Fruit fly (Drosophila melanogaster) whole organism, embryonic: Measurements from ENCODE around the gene CG15534.
A peak's percentile ranks its signal among the peaks of the same experiment; 100 is the strongest.

Source experiments
- CG10209 ChIP-seq: fragments of 200-800 bp; sonication (Bioruptor generic); optimal IDR thresholded peaks from 3 replicates; lab custom pipeline; 2017; ENCODE audit warnings: missing biosample characterization, mild to moderate bottlenecking, missing genetic modification characterization, missing genetic modification reagents
- CG12219 ChIP-seq: fragments of 200-800 bp; sonication (Bioruptor generic); optimal IDR thresholded peaks from 3 replicates; lab custom pipeline; 2018; ENCODE audit warnings: missing biosample characterization, mild to moderate bottlenecking, missing genetic modification characterization
- CG12659 ChIP-seq: fragments of 200-800 bp; sonication (Bioruptor generic); optimal IDR thresholded peaks from 3 replicates; lab custom pipeline; 2017; ENCODE audit warnings: mild to moderate bottlenecking, missing biosample characterization, missing genetic modification reagents, missing genetic modification characterization
- CG16815 ChIP-seq: fragments of 200-800 bp; sonication (Bioruptor generic); optimal IDR thresholded peaks from 3 replicates; lab custom pipeline; 2017; ENCODE audit warnings: missing biosample characterization, mild to moderate bottlenecking, missing genetic modification characterization
- CG32532 ChIP-seq: fragments of 200-800 bp; sonication (Bioruptor generic); IDR thresholded peaks from 2 replicates; pipeline ENCODE4 v1.3.6; 2022; ENCODE audit warnings: missing biosample characterization, missing genetic modification characterization
- CG32767 ChIP-seq: fragments of 200-800 bp; sonication (Bioruptor generic); IDR thresholded peaks from 2 replicates; pipeline ENCODE4 v1.3.6; 2022; ENCODE audit warnings: missing biosample characterization, missing genetic modification characterization
- CG3281 ChIP-seq: fragments of 200-800 bp; sonication (Bioruptor generic); optimal IDR thresholded peaks from 3 replicates; lab custom pipeline; 2017; ENCODE audit warnings: missing biosample characterization, mild to moderate bottlenecking, missing genetic modification characterization
- CG42726 ChIP-seq: fragments of 200-800 bp; sonication (Bioruptor generic); IDR thresholded peaks from 2 replicates; pipeline ENCODE4 v1.3.6; 2022; ENCODE audit warnings: missing biosample characterization, missing genetic modification characterization; ENCODE audit not compliant: partially characterized antibody
- CG4404 ChIP-seq: fragments of 200-800 bp; sonication (Bioruptor generic); IDR thresholded peaks from 2 replicates; pipeline ENCODE4 v1.3.6; 2022; ENCODE audit warnings: missing biosample characterization, missing genetic modification characterization
- CG9876 ChIP-seq: fragments of 200-800 bp; sonication (Bioruptor generic); optimal IDR thresholded peaks from 2 replicates; lab custom pipeline; 2016; ENCODE audit warnings: missing biosample characterization, missing genetic modification characterization
- HLH4C ChIP-seq: fragments of 200-800 bp; sonication (Bioruptor generic); IDR thresholded peaks from 3 replicates; pipeline ENCODE4 v1.3.6; 2022; ENCODE audit warnings: missing biosample characterization, missing genetic modification characterization; ENCODE audit not compliant: partially characterized antibody
- Med ChIP-seq: fragments of 200-800 bp; sonication (Bioruptor generic); peaks from one replicate; lab custom pipeline; 2016; ENCODE audit warnings: missing biosample characterization, missing genetic modification characterization, mild to moderate bottlenecking, inconsistent platforms, moderate library complexity
- Sox102F ChIP-seq: fragments of 200-800 bp; sonication (Bioruptor generic); optimal IDR thresholded peaks from 2 replicates; lab custom pipeline; 2018; ENCODE audit warnings: missing biosample characterization, mild to moderate bottlenecking, missing genetic modification characterization, moderate library complexity
- Sry-β ChIP-seq: fragments of 200-800 bp; sonication (Bioruptor generic); optimal IDR thresholded peaks from 2 replicates; lab custom pipeline; 2018; ENCODE audit warnings: missing biosample characterization, mild to moderate bottlenecking, missing genetic modification characterization, moderate library complexity
- cg ChIP-seq: fragments of 200-800 bp; sonication (Bioruptor generic); optimal IDR thresholded peaks from 3 replicates; lab custom pipeline; 2019; ENCODE audit warnings: missing biosample characterization, mild to moderate bottlenecking, missing genetic modification characterization, moderate library complexity
- dpn ChIP-seq, 2 experiments: fragments of 200-800 bp; sonication (Bioruptor generic); optimal IDR thresholded peaks; 3 replicates each; lab custom pipeline; 2016; ENCODE audit warnings: missing biosample characterization in 2 of 2, missing genetic modification characterization in 2 of 2
- ems ChIP-seq: fragments of 200-800 bp; sonication (Bioruptor generic); optimal IDR thresholded peaks from 3 replicates; lab custom pipeline; 2016; ENCODE audit warnings: missing biosample characterization, missing genetic modification characterization
- fd3F ChIP-seq: fragments of 200-800 bp; sonication (Bioruptor generic); optimal IDR thresholded peaks from 2 replicates; lab custom pipeline; 2018; ENCODE audit warnings: missing biosample characterization, mild to moderate bottlenecking, missing genetic modification characterization, moderate library complexity
- gcm ChIP-seq: fragments of 200-800 bp; sonication (Bioruptor generic); optimal IDR thresholded peaks from 2 replicates; lab custom pipeline; 2019; ENCODE audit warnings: missing biosample characterization, mild to moderate bottlenecking, missing genetic modification characterization, moderate library complexity
- gsb-n ChIP-seq: fragments of 200-800 bp; sonication (Bioruptor generic); optimal IDR thresholded peaks from 3 replicates; lab custom pipeline; 2018; ENCODE audit warnings: missing biosample characterization, mild to moderate bottlenecking, missing genetic modification characterization
- hb ChIP-seq: fragments of 200-800 bp; sonication (Bioruptor generic); IDR thresholded peaks from 3 replicates; pipeline ENCODE4 v1.3.6; 2022; ENCODE audit warnings: missing biosample characterization, missing genetic modification characterization; ENCODE audit not compliant: partially characterized antibody
- hbn ChIP-seq: fragments of 200-800 bp; sonication (Bioruptor generic); IDR thresholded peaks from 2 replicates; pipeline ENCODE4 v1.3.6; 2022; ENCODE audit warnings: missing biosample characterization, missing genetic modification characterization; ENCODE audit not compliant: partially characterized antibody
- inv ChIP-seq: fragments of 200-800 bp; sonication (Bioruptor generic); IDR thresholded peaks from 2 replicates; pipeline ENCODE4 v1.3.6; 2022; ENCODE audit warnings: missing biosample characterization, missing genetic modification characterization; ENCODE audit not compliant: partially characterized antibody
- kni ChIP-seq: fragments of 200-800 bp; sonication (Bioruptor generic); optimal IDR thresholded peaks from 3 replicates; lab custom pipeline; 2017; ENCODE audit warnings: mild to moderate bottlenecking, missing biosample characterization, missing genetic modification reagents, missing genetic modification characterization
- pnt ChIP-seq: fragments of 200-800 bp; sonication (Bioruptor generic); optimal IDR thresholded peaks from 3 replicates; lab custom pipeline; 2016; ENCODE audit warnings: missing biosample characterization, missing genetic modification characterization

The CG15534 gene

DNA sequence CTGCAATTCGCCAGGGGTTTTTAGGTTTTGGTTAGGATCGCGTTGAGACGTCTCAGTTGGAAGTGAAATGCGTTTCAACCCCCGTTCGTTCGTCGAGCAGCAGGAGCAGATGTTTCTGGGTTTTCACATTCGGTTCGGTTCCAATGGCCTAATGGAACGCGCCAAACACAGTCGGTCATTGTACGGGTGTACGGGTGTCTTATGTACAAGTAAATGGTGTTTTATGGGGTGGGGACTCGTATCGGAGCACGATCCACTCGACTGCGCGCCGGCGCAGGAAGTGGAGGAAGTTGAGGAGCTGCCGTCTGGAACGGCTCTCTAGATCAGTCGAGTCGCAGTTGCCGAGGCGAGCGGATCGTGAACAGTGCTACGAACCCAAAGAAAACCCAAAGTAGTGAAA, 44.5 kb downstream of the CG15534 start, which contains the start of gene spdo (continued):
- TF ChIP-seq CG42726 (GFP tag; lab: Robert Waterston, UW) (no peak), CG4404 (no peak), Sox102F (GFP tag; lab: Kevin White, UChicago) (no peak), Med (GFP tag; lab: Kevin White, UChicago) (peak; percentile 34), pnt (GFP tag; lab: Kevin White, UChicago) (no peak), inv (GFP tag; lab: Robert Waterston, UW) (no peak), CG12659 (no peak), gcm (GFP tag; lab: Kevin White, UChicago) (peak; percentile 70), CG16815 (no peak), Sry-β (GFP tag; lab: Kevin White, UChicago) (no peak), CG9876 (GFP tag; lab: Kevin White, UChicago) (no peak), hb (no peak), HLH4C (GFP tag; lab: Robert Waterston, UW) (no peak), CG32767 (GFP tag; lab: Robert Waterston, UW) (no peak), CG32532 (GFP tag; lab: Robert Waterston, UW) (no peak), CG12219 (GFP tag; lab: Kevin White, UChicago) (no peak), dpn (GFP tag; optimal IDR thresholded peaks at IDR 0.05; lab: Kevin White, UChicago) (no peak), kni (GFP tag; lab: Kevin White, UChicago) (peak; percentile 46), CG10209 (GFP tag; lab: Kevin White, UChicago) (no peak), fd3F (GFP tag; lab: Kevin White, UChicago) (no peak), hbn (GFP tag; lab: Robert Waterston, UW) (no peak), cg (no peak), ems (GFP tag; lab: Kevin White, UChicago) (no peak), gsb-n (tag; lab: Kevin White, UChicago) (peak; percentile 70), CG3281 (GFP tag; lab: Kevin White, UChicago) (no peak)
